Fruit fly (Drosophila melanogaster): ENCODE data around the gene CG17258.

DNA sequence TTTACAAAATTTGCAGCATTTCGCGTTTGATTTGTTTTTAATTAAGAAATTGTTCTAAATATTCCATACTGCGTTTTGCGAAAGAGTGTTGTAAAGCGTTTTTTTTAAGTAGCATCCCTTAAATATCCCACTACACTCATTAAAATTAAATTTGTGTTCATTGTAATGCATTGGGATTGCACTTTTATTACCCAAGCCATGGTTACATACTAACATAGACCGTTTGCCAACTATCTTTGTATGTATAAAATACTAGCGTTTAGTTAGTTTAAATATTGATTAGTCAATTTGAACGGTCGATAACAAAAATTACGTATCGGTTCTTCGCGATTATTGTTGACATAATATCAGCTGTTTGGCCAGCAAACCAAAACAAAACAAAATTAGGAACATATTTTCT lies 4.6 kb upstream of the CG17258 start, which contains the start of the genes cnir and CG17221:
- peak; percentile 47 for TF ChIP-seq E2f2 (GFP tag; IDR thresholded peaks at IDR 0.05)
- TF ChIP-seq CG18764 (GFP tag; optimal IDR thresholded peaks at IDR 0.05) = peak; percentile 42
- TF ChIP-seq CG34376 (GFP tag; optimal IDR thresholded peaks at IDR 0.05) = peak; percentile 59
- TF ChIP-seq CG5953 (GFP tag; IDR thresholded peaks at IDR 0.05) = no peak
- peak; percentile 68 for TF ChIP-seq CG4424 (GFP tag; optimal IDR thresholded peaks at IDR 0.05)
- no peak; the same call in 2 of the 3 replicates for TF ChIP-seq jigr1 (GFP tag; IDR thresholded peaks at IDR 0.05)
